Fruit fly (Drosophila melanogaster): ENCODE results near the gene pnt.

DNA sequence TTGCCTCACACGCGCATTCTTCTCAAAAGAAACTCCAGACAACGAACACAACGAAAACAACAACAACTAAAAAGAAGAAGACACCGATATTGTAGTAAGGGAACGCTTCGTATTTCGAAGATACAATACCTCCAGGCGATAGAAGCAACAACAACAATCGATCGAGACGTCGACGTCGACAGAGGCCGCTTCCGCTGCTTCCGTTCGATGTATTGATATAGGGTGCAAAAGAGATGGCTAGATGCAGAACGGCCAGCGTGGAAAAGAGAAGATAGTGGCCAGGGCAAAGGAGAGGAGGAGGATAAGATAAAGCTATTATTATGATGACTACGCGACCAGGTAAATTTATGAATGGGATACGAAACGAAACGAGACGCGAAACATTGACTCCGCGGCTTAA is 30.7 kb downstream of the pnt start:
- no peak for TF ChIP-seq fd96Ca (GFP tag; IDR thresholded peaks at IDR 0.05)
- TF ChIP-seq D1 (tag; optimal IDR thresholded peaks at IDR 0.05): no peak
- TF ChIP-seq CG32121 (GFP tag; IDR thresholded peaks at IDR 0.05): no peak
- no peak for TF ChIP-seq Pif1B (GFP tag; optimal IDR thresholded peaks at IDR 0.05)
- no peak for TF ChIP-seq rn (GFP tag; IDR thresholded peaks at IDR 0.05)
